Fruit fly (Drosophila melanogaster) whole organism, prepupa: ENCODE measurements around the gene Nelf-A.

Experiments used
- CG1621 ChIP-seq: fragments of 200-800 bp; sonication (Bioruptor generic); optimal IDR thresholded peaks from 3 replicates; lab custom pipeline; 2018; ENCODE audit warnings: missing biosample characterization, mild to moderate bottlenecking, missing genetic modification characterization
- CG6792 ChIP-seq: fragments of 200-800 bp; sonication (Bioruptor generic); optimal IDR thresholded peaks from 3 replicates; lab custom pipeline; 2016; ENCODE audit warnings: missing biosample characterization, missing genetic modification characterization
- CG6808 ChIP-seq: fragments of 200-800 bp; sonication (Bioruptor generic); optimal IDR thresholded peaks from 3 replicates; lab custom pipeline; 2017; ENCODE audit warnings: missing biosample characterization, missing genetic modification characterization, mild to moderate bottlenecking, moderate library complexity, missing genetic modification reagents
- CG7368 ChIP-seq: fragments of 200-800 bp; sonication (Bioruptor generic); optimal IDR thresholded peaks from 3 replicates; lab custom pipeline; 2016; ENCODE audit warnings: missing biosample characterization, missing genetic modification characterization
- OdsH ChIP-seq: fragments of 200-800 bp; sonication (Bioruptor generic); optimal IDR thresholded peaks from 3 replicates; lab custom pipeline; 2016; ENCODE audit warnings: missing biosample characterization, missing genetic modification characterization
- fd85E ChIP-seq: fragments of 200-800 bp; sonication (Bioruptor generic); optimal IDR thresholded peaks from 3 replicates; lab custom pipeline; 2016; ENCODE audit warnings: missing biosample characterization, missing genetic modification characterization
- net ChIP-seq: fragments of 200-800 bp; sonication (Bioruptor generic); optimal IDR thresholded peaks from 3 replicates; lab custom pipeline; 2016; ENCODE audit warnings: missing biosample characterization, missing genetic modification characterization

DNA sequence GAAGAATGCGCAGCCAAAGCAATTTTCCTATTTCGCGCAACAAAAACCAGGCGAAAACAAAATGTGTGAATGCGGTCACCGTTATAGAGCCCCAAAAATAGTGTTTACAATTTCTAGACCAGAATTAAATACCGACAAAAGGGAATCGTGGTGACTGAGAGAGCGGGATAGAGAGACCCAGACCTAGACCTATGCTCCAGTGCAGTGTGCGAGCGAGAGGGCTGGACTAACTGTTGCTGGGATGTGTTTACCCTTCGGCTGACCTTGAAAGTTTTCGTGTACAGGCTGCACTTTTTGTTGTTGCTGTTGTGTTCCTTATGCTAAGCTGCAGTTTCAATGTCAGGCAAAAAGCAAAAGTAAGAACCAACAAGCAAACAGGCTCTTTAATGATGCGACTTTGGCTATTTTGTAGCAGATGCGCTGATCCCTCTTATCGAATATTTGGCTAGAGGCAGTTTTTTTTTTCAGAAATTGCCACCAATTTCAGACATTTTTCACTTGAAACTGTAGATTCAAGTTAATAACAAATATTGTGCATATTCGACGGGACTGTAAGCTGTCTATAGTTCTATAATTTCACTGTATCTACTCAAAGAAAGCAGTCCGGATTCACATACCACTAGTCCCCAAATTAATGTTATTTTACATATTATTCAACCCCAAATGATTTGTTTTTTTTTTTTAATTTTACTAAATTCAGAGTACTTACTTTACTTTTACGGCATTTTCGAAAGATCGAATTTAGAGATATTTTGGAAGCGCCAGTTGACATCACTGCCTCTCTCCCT, 36.7 kb upstream of the Nelf-A start:
- no peak for TF ChIP-seq fd85E (GFP tag; lab: Kevin White, UChicago)
- peak; percentile 33 for TF ChIP-seq OdsH (GFP tag; lab: Kevin White, UChicago)
- peak; percentile 4 for TF ChIP-seq net (GFP tag; lab: Kevin White, UChicago)
- TF ChIP-seq CG6808 (GFP tag; lab: Kevin White, UChicago): peak; percentile 55
- TF ChIP-seq CG6792 (GFP tag; lab: Kevin White, UChicago): no peak
- no peak for TF ChIP-seq CG7368 (GFP tag; lab: Kevin White, UChicago)
- no peak for TF ChIP-seq CG1621 (tag; lab: Kevin White, UChicago)
